Fruit fly (Drosophila melanogaster): ENCODE data around the gene CG10510.

dm6 chr3L:21175531-21176271, 34.2 kb downstream of the CG10510 start:
- TF ChIP-seq CG1620 (GFP tag; optimal IDR thresholded peaks at IDR 0.05) = no peak
- peak; percentile 37 for TF ChIP-seq Mnt (GFP tag; optimal IDR thresholded peaks at IDR 0.05)
- TF ChIP-seq CG14711 (tag; optimal IDR thresholded peaks at IDR 0.05) = no peak
- no peak for TF ChIP-seq CG5204 (GFP tag; optimal IDR thresholded peaks at IDR 0.05)
- TF ChIP-seq cic (GFP tag; optimal IDR thresholded peaks at IDR 0.05) = no peak
- no peak for TF ChIP-seq kay (GFP tag; ENCODE audit: borderline replicate concordance)
- no peak for TF ChIP-seq Crg-1 (GFP tag; optimal IDR thresholded peaks at IDR 0.05)
- no peak for TF ChIP-seq cnc (optimal IDR thresholded peaks at IDR 0.05)
- peak; percentile 79 for TF ChIP-seq ovo (GFP tag; optimal IDR thresholded peaks at IDR 0.05)
- TF ChIP-seq bab1 (GFP tag; optimal IDR thresholded peaks at IDR 0.05) = peak; percentile 18
- no peak for TF ChIP-seq CG33017 (tag; optimal IDR thresholded peaks at IDR 0.05)
- TF ChIP-seq CG12768 (GFP tag; optimal IDR thresholded peaks at IDR 0.05) = no peak
- no peak for TF ChIP-seq CG7045 (GFP tag; optimal IDR thresholded peaks at IDR 0.05)
